Fruit fly (Drosophila melanogaster) whole organism, embryonic: ENCODE data around the gene ninaC.

ENCODE experiments used
- CG10209 ChIP-seq: fragments of 200-800 bp; sonication (Bioruptor generic); optimal IDR thresholded peaks from 3 replicates; lab custom pipeline; 2017; ENCODE audit warnings: missing biosample characterization, mild to moderate bottlenecking, missing genetic modification characterization, missing genetic modification reagents
- CG10431 ChIP-seq: fragments of 200-800 bp; sonication (Bioruptor generic); optimal IDR thresholded peaks from 3 replicates; lab custom pipeline; 2018; ENCODE audit warnings: missing biosample characterization, mild to moderate bottlenecking, missing genetic modification characterization
- CG10565 ChIP-seq: fragments of 200-800 bp; sonication (Bioruptor generic); optimal IDR thresholded peaks from 3 replicates; lab custom pipeline; 2016; ENCODE audit warnings: missing biosample characterization, mild to moderate bottlenecking, missing genetic modification characterization
- CG12236 ChIP-seq: fragments of 200-800 bp; sonication (Bioruptor generic); optimal IDR thresholded peaks from 2 replicates; lab custom pipeline; 2016; ENCODE audit warnings: missing biosample characterization, missing genetic modification characterization
- CG12769 ChIP-seq: fragments of 200-800 bp; sonication (Bioruptor generic); optimal IDR thresholded peaks from 2 replicates; lab custom pipeline; 2019; ENCODE audit warnings: missing biosample characterization, mild to moderate bottlenecking, missing genetic modification characterization, moderate library complexity
- CG1602 ChIP-seq: fragments of 200-800 bp; sonication (Bioruptor generic); optimal IDR thresholded peaks from 3 replicates; lab custom pipeline; 2016; ENCODE audit warnings: missing biosample characterization, missing genetic modification characterization
- CG17385 ChIP-seq: fragments of 200-800 bp; sonication (Bioruptor generic); optimal IDR thresholded peaks from 3 replicates; lab custom pipeline; 2018; ENCODE audit warnings: missing biosample characterization, mild to moderate bottlenecking, missing genetic modification characterization
- CG2678 ChIP-seq: fragments of 200-800 bp; sonication (Bioruptor generic); optimal IDR thresholded peaks from 3 replicates; lab custom pipeline; 2019; ENCODE audit warnings: missing biosample characterization, mild to moderate bottlenecking, missing genetic modification characterization, moderate library complexity
- CG31441 ChIP-seq: fragments of 200-800 bp; sonication (Bioruptor generic); IDR thresholded peaks from 2 replicates; pipeline ENCODE4 v1.3.6; 2022; ENCODE audit warnings: missing biosample characterization, missing genetic modification characterization
- CG32767 ChIP-seq: fragments of 200-800 bp; sonication (Bioruptor generic); IDR thresholded peaks from 2 replicates; pipeline ENCODE4 v1.3.6; 2022; ENCODE audit warnings: missing biosample characterization, missing genetic modification characterization
- CG32772 ChIP-seq: fragments of 200-800 bp; sonication (Bioruptor generic); IDR thresholded peaks from 2 replicates; pipeline ENCODE4 v1.3.6; 2022; ENCODE audit warnings: missing biosample characterization, missing genetic modification characterization
- CG42726 ChIP-seq: fragments of 200-800 bp; sonication (Bioruptor generic); IDR thresholded peaks from 2 replicates; pipeline ENCODE4 v1.3.6; 2022; ENCODE audit warnings: missing biosample characterization, missing genetic modification characterization; ENCODE audit not compliant: partially characterized antibody
- CG5245 ChIP-seq: fragments of 200-800 bp; sonication (Bioruptor generic); optimal IDR thresholded peaks from 3 replicates; lab custom pipeline; 2016; ENCODE audit warnings: missing biosample characterization, missing genetic modification characterization
- CG6813 ChIP-seq: fragments of 200-800 bp; sonication (Bioruptor generic); optimal IDR thresholded peaks from 2 replicates; lab custom pipeline; 2017; ENCODE audit warnings: missing biosample characterization, missing genetic modification characterization, mild to moderate bottlenecking, moderate library complexity, missing genetic modification reagents
- CG7556 ChIP-seq: fragments of 200-800 bp; sonication (Bioruptor generic); optimal IDR thresholded peaks from 2 replicates; lab custom pipeline; 2017; ENCODE audit warnings: missing biosample characterization, mild to moderate bottlenecking, missing genetic modification characterization
- CG8765 ChIP-seq: fragments of 200-800 bp; sonication (Bioruptor generic); IDR thresholded peaks from 2 replicates; pipeline ENCODE4 v1.3.6; 2022; ENCODE audit warnings: missing biosample characterization, missing genetic modification characterization
- CG9876 ChIP-seq: fragments of 200-800 bp; sonication (Bioruptor generic); optimal IDR thresholded peaks from 2 replicates; lab custom pipeline; 2016; ENCODE audit warnings: missing biosample characterization, missing genetic modification characterization
- CHES-1-like ChIP-seq: fragments of 200-800 bp; sonication (Bioruptor generic); optimal IDR thresholded peaks from 2 replicates; lab custom pipeline; 2016; ENCODE audit warnings: missing biosample characterization, missing genetic modification characterization
- CTCF ChIP-seq: fragments of 200-800 bp; sonication (Bioruptor generic); optimal IDR thresholded peaks from 2 replicates; lab custom pipeline; 2017; ENCODE audit warnings: missing biosample characterization, mild to moderate bottlenecking, missing genetic modification characterization, moderate library complexity
- Dp ChIP-seq: fragments of 200-800 bp; sonication (Bioruptor generic); optimal IDR thresholded peaks from 2 replicates; lab custom pipeline; 2018; ENCODE audit warnings: missing biosample characterization, mild to moderate bottlenecking, missing genetic modification characterization, moderate library complexity
- Fer3 ChIP-seq: fragments of 200-800 bp; sonication (Bioruptor generic); optimal IDR thresholded peaks from 2 replicates; lab custom pipeline; 2018; ENCODE audit warnings: missing biosample characterization, mild to moderate bottlenecking, missing genetic modification characterization, moderate library complexity
- Hey ChIP-seq: fragments of 200-800 bp; sonication (Bioruptor generic); optimal IDR thresholded peaks from 3 replicates; lab custom pipeline; 2018; ENCODE audit warnings: missing biosample characterization, mild to moderate bottlenecking, missing genetic modification characterization
- Hmx ChIP-seq: fragments of 200-800 bp; sonication (Bioruptor generic); optimal IDR thresholded peaks from 2 replicates; lab custom pipeline; 2016; ENCODE audit warnings: missing biosample characterization, missing genetic modification characterization
- MTF-1 ChIP-seq: fragments of 200-800 bp; sonication (Bioruptor generic); optimal IDR thresholded peaks from 2 replicates; lab custom pipeline; 2018; ENCODE audit warnings: missing biosample characterization, mild to moderate bottlenecking, missing genetic modification characterization, borderline replicate concordance
- Med ChIP-seq: fragments of 200-800 bp; sonication (Bioruptor generic); peaks from one replicate; lab custom pipeline; 2016; ENCODE audit warnings: missing biosample characterization, missing genetic modification characterization, mild to moderate bottlenecking, inconsistent platforms, moderate library complexity
- Nf-YC ChIP-seq: fragments of 200-800 bp; optimal IDR thresholded peaks from 3 replicates; lab custom pipeline; 2019; ENCODE audit warnings: missing biosample characterization, mild to moderate bottlenecking, missing genetic modification characterization, moderate library complexity
- Oaz ChIP-seq: fragments of 200-800 bp; sonication (Bioruptor generic); IDR thresholded peaks from 2 replicates; pipeline ENCODE4 v1.3.6; 2022; ENCODE audit warnings: missing biosample characterization, missing genetic modification characterization
- PHDP ChIP-seq: fragments of 200-800 bp; sonication (Bioruptor generic); optimal IDR thresholded peaks from 3 replicates; lab custom pipeline; 2018; ENCODE audit warnings: missing biosample characterization, mild to moderate bottlenecking, missing genetic modification characterization, moderate library complexity
- ato ChIP-seq: fragments of 200-800 bp; sonication (Bioruptor generic); IDR thresholded peaks from 2 replicates; pipeline ENCODE4 v1.3.6; 2022; ENCODE audit warnings: missing biosample characterization, missing genetic modification characterization; ENCODE audit not compliant: partially characterized antibody
- bab2 ChIP-seq: fragments of 200-800 bp; sonication (Bioruptor generic); optimal IDR thresholded peaks from 2 replicates; lab custom pipeline; 2016; ENCODE audit warnings: missing biosample characterization, missing genetic modification characterization
- bsh ChIP-seq, 2 experiments: fragments of 200-800 bp; sonication (Bioruptor generic); optimal IDR thresholded peaks; 2 replicates each; lab custom pipeline; 2017 to 2018; ENCODE audit warnings: mild to moderate bottlenecking in 2 of 2, missing biosample characterization in 2 of 2, missing genetic modification characterization in 2 of 2, moderate library complexity in 1 of 2
- caup ChIP-seq: fragments of 200-800 bp; sonication (Bioruptor generic); optimal IDR thresholded peaks from 3 replicates; lab custom pipeline; 2017; ENCODE audit warnings: missing biosample characterization, mild to moderate bottlenecking, missing genetic modification characterization, moderate library complexity; ENCODE audit not compliant: severe bottlenecking
- en ChIP-seq: fragments of 200-800 bp; sonication (Bioruptor generic); optimal IDR thresholded peaks from 2 replicates; lab custom pipeline; 2016; ENCODE audit warnings: missing biosample characterization, missing genetic modification characterization
- eyg ChIP-seq: fragments of 200-800 bp; sonication (Bioruptor generic); optimal IDR thresholded peaks from 3 replicates; lab custom pipeline; 2016; ENCODE audit warnings: missing biosample characterization, missing genetic modification characterization
- gcm ChIP-seq: fragments of 200-800 bp; sonication (Bioruptor generic); optimal IDR thresholded peaks from 2 replicates; lab custom pipeline; 2019; ENCODE audit warnings: missing biosample characterization, mild to moderate bottlenecking, missing genetic modification characterization, moderate library complexity
- gcm2 ChIP-seq: fragments of 200-800 bp; sonication (Bioruptor generic); optimal IDR thresholded peaks from 2 replicates; lab custom pipeline; 2016; ENCODE audit warnings: missing biosample characterization, missing genetic modification characterization
- nerfin-2 ChIP-seq: fragments of 200-800 bp; sonication (Bioruptor generic); IDR thresholded peaks from 2 replicates; pipeline ENCODE4 v1.3.6; 2022; ENCODE audit warnings: missing biosample characterization, missing genetic modification characterization; ENCODE audit not compliant: partially characterized antibody
- p53 ChIP-seq: fragments of 200-800 bp; sonication (Bioruptor generic); optimal IDR thresholded peaks from 2 replicates; lab custom pipeline; 2016; ENCODE audit warnings: missing biosample characterization, missing genetic modification characterization
- pfk ChIP-seq: fragments of 200-800 bp; sonication (Bioruptor generic); optimal IDR thresholded peaks from 2 replicates; lab custom pipeline; 2018; ENCODE audit warnings: missing biosample characterization, mild to moderate bottlenecking, missing genetic modification characterization, moderate library complexity
- sc ChIP-seq, 3 experiments: fragments of >200 bp in 2 of 3; fragments of 200-800 bp in 1 of 3; sonication (Bioruptor generic) in 1 of 3; optimal IDR thresholded peaks; 2 replicates in 2 of 3; 3 replicates in 1 of 3; lab custom pipeline; 2017; ENCODE audit warnings: mild to moderate bottlenecking in 1 of 3, missing biosample characterization in 1 of 3, missing genetic modification characterization in 1 of 3, missing genetic modification reagents in 1 of 3
- scrt ChIP-seq: fragments of 200-800 bp; sonication (Bioruptor generic); optimal IDR thresholded peaks from 2 replicates; lab custom pipeline; 2018; ENCODE audit warnings: missing biosample characterization, mild to moderate bottlenecking, missing genetic modification characterization, moderate library complexity
- so ChIP-seq: fragments of 200-800 bp; sonication (Bioruptor generic); IDR thresholded peaks from 3 replicates; pipeline ENCODE4 v1.3.6; 2022; ENCODE audit warnings: missing biosample characterization, missing genetic modification characterization
- sqz ChIP-seq: fragments of 200-800 bp; sonication (Bioruptor generic); optimal IDR thresholded peaks from 3 replicates; lab custom pipeline; 2018; ENCODE audit warnings: missing biosample characterization, mild to moderate bottlenecking, missing genetic modification characterization
- tll ChIP-seq, 2 experiments: fragments of 200-800 bp in 1 of 2; fragments of >200 bp in 1 of 2; sonication (Bioruptor generic) in 1 of 2; optimal IDR thresholded peaks; 2 replicates each; lab custom pipeline; 2017 to 2019; ENCODE audit warnings: missing biosample characterization in 2 of 2, missing genetic modification characterization in 2 of 2, mild to moderate bottlenecking in 1 of 2, moderate library complexity in 1 of 2
- toy ChIP-seq: fragments of 200-800 bp; sonication (Bioruptor generic); IDR thresholded peaks from 2 replicates; pipeline ENCODE4 v1.3.6; 2022; ENCODE audit warnings: missing biosample characterization, missing genetic modification characterization
- twi ChIP-seq: fragments of 200-800 bp; optimal IDR thresholded peaks from 2 replicates; lab custom pipeline; 2019; ENCODE audit warnings: missing biosample characterization, mild to moderate bottlenecking, missing genetic modification characterization, moderate library complexity
- tx ChIP-seq: fragments of 200-800 bp; sonication (Bioruptor generic); optimal IDR thresholded peaks from 2 replicates; lab custom pipeline; 2016; ENCODE audit warnings: missing biosample characterization, missing genetic modification characterization
- yki ChIP-seq: fragments of >200 bp; optimal IDR thresholded peaks from 3 replicates; lab custom pipeline; 2018

The ninaC gene

dm6 chr2L:7420305-7421287 is 43.1 kb downstream of the ninaC start (continued):
- TF ChIP-seq CG32767 (GFP tag; lab: Robert Waterston, UW) (no peak), MTF-1 (GFP tag; lab: Kevin White, UChicago) (no peak), CG1602 (no peak), Oaz (GFP tag; lab: Robert Waterston, UW) (no peak), CG12236 (no peak), CG10209 (GFP tag; lab: Kevin White, UChicago) (peak; percentile 52), CG10565 (GFP tag; lab: Kevin White, UChicago) (no peak), CG10431 (GFP tag; lab: Kevin White, UChicago) (no peak), CG31441 (GFP tag; lab: Robert Waterston, UW) (peak; percentile 47; the same call in 1 of the 2 replicates), CG5245 (GFP tag; lab: Kevin White, UChicago) (no peak), eyg (GFP tag; lab: Kevin White, UChicago) (no peak), CTCF (GFP tag; lab: Kevin White, UChicago) (no peak), twi (tag; lab: Kevin White, UChicago) (no peak), pfk (GFP tag; lab: Kevin White, UChicago) (no peak), Med (GFP tag; lab: Kevin White, UChicago) (peak; percentile 94), CG9876 (GFP tag; lab: Kevin White, UChicago) (peak; percentile 77), Nf-YC (tag; lab: Kevin White, UChicago) (no peak), CG2678 (tag; lab: Kevin White, UChicago) (peak; percentile 73), sqz (GFP tag; lab: Kevin White, UChicago) (no peak), tx (GFP tag; lab: Kevin White, UChicago) (peak; percentile 68), gcm2 (GFP tag; lab: Kevin White, UChicago) (peak; percentile 14), toy (GFP tag; lab: Robert Waterston, UW) (peak; percentile 24; the same call in 1 of the 2 replicates), CG32772 (GFP tag; lab: Robert Waterston, UW) (peak; percentile 57), Hmx (no peak), p53 (GFP tag; lab: Kevin White, UChicago) (no peak), caup (GFP tag; lab: Kevin White, UChicago) (peak; percentile 71), ato (no peak), en (GFP tag; lab: Kevin White, UChicago) (no peak), PHDP (tag; lab: Kevin White, UChicago) (peak; percentile 73), Dp (GFP tag; lab: Kevin White, UChicago) (no peak), Hey (tag; lab: Kevin White, UChicago) (no peak), CG8765 (no peak; the same call in 1 of the 2 replicates), CHES-1-like (peak; percentile 81), nerfin-2 (GFP tag; lab: Robert Waterston, UW) (no peak), bab2 (GFP tag; lab: Kevin White, UChicago) (peak; percentile 15), tll (GFP tag; optimal IDR thresholded peaks at IDR 0.05; lab: Kevin White, UChicago) (no peak), CG7556 (GFP tag; lab: Kevin White, UChicago) (peak; percentile 78), gcm (GFP tag; lab: Kevin White, UChicago) (no peak), CG12769 (peak; percentile 86), CG42726 (no peak), bsh (GFP tag; optimal IDR thresholded peaks at IDR 0.05; lab: Kevin White, UChicago) (peak; percentile 38), sc (optimal IDR thresholded peaks at IDR 0.05; lab: Kevin White, UChicago) (no peak), sc (GFP tag; optimal IDR thresholded peaks at IDR 0.05; lab: Kevin White, UChicago) (no peak), CG6813 (GFP tag; lab: Kevin White, UChicago) (peak; percentile 52), yki (no peak), so (GFP tag; lab: Robert Waterston, UW) (no peak), Fer3 (tag; lab: Kevin White, UChicago) (peak; percentile 71), CG17385 (GFP tag; lab: Kevin White, UChicago) (peak; percentile 68), scrt (GFP tag; lab: Kevin White, UChicago) (peak; percentile 73)
